Worm (Caenorhabditis elegans): ENCODE measurements around the gene aat-1.
"Not testable (repeated sequence)": the region's sequence is repeated elsewhere in the genome, so short reads cannot be mapped to it uniquely, and the experiment has no call there.

Gene aat-1

DNA sequence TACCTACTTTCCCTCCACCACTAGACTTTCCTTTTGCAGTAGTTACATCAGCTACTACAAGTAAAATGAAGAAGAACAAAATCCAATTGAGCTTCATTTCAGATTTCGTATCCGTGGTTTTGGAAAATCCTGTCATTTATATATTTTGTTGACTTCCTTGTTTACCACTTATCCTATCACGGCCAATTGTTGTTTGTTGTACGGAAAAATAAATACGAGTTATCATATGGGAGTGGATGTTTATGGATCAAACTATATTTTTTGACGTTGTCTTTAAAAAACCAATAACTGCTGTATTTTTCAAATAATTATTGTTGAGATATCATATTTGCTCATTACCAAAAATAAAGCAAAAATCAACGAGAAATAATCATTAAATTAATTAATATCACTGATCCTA lies 21.8 kb upstream of the aat-1 start, which contains the start of gene W09C2.9:
W09C2.9 (minus strand) TSS at position 101 of the 400 bp plus-strand sequence.
- TF ChIP-seq dao-5 (tag; optimal IDR thresholded peaks at IDR 0.05) (no peak), W03F9.2 (tag; optimal IDR thresholded peaks at IDR 0.05) (no peak), him-1 (tag; optimal IDR thresholded peaks at IDR 0.05) (no peak)

DNA sequence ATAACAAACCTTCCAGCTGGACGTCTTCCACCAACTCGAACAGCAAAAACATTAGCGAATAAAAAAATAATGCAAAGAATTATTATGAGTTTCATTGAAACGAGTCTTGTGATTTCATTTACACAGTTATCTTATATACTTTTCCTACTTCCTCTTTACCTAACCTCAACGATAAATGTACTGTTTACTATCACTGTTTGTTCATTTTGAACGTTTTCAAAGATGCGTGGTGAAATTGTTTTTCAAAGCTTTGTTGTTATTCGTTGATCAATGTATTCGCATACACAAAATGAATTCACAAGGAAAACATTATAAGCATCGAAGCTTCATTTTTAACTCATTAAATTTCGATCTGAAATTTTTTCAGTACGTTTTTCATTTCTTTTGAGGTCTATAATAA lies 20.8 kb upstream of the aat-1 start, which contains the start of gene W09C2.7:
W09C2.7 (minus strand) TSS at position 101 of the 400 bp plus-strand sequence.
- no peak for TF ChIP-seq W03F9.2 (tag; optimal IDR thresholded peaks at IDR 0.05)
- TF ChIP-seq him-1 (tag; optimal IDR thresholded peaks at IDR 0.05): no peak
- TF ChIP-seq dao-5 (tag; optimal IDR thresholded peaks at IDR 0.05): no peak

DNA sequence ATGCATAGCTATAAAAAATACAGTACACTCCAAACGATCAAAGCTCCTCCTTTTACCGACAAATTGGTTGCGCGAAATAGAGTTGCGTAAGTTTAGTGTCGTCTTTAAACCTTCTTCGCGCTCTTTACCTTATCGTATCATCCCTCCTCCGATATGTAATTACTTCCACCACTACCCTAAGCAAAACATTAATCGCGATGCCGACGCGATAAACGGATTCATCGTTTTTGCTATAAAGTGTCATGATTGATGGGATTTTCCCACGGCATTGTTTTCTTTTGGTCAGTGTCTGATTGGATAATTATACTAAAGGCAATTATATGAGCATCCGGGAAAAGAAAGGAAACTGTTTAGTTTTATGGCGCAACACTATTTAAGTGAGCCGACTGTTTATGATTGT lies 17.3 kb upstream of the aat-1 start:
- TF ChIP-seq dao-5 (tag; optimal IDR thresholded peaks at IDR 0.05): no peak
- TF ChIP-seq W03F9.2 (tag; optimal IDR thresholded peaks at IDR 0.05): no peak
- TF ChIP-seq him-1 (tag; optimal IDR thresholded peaks at IDR 0.05): no peak

DNA sequence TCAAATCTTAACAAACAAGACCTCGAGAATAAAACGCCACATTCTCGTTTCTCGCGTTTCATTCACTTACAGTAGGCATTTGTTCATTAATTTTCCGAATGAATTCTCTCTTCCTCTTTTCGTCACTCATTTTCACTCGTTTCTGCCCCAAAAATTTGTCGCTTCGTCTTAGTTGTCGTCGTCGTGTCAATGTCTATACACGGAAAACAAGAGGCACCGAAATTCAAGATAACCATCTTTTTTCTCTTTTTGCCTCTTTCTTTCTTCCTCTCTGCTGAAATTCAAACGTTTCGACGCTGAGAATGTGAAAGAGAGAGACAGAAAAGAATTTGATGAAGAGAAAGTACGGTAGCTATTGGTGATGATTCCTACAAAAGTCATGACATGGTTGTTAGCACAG lies 16.5 kb upstream of the aat-1 start:
- TF ChIP-seq W03F9.2 (tag; optimal IDR thresholded peaks at IDR 0.05) (no peak), dao-5 (tag; optimal IDR thresholded peaks at IDR 0.05) (no peak), him-1 (tag; optimal IDR thresholded peaks at IDR 0.05) (no peak)

DNA sequence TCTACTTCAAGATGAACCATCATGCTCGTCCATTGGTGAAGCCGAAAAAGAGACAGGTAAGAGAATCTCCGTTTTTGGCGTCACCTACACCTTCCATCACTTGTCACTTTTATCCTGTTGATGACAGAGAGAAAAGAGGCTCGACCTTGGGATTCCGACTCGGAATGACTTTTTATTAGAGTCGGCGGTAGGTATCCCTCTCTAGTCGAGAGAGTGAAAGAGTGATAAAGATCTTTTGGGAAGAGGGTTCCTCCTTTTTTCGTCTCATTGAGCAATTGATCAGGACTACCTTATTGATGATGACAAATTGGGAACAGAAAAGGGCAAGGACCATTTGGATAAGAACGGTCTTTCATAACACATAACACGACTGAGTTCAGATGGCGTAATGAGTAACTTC lies 15.9 kb upstream of the aat-1 start:
- TF ChIP-seq W03F9.2 (tag; optimal IDR thresholded peaks at IDR 0.05) (no peak), him-1 (tag; optimal IDR thresholded peaks at IDR 0.05) (no peak), dao-5 (tag; optimal IDR thresholded peaks at IDR 0.05) (no peak)

DNA sequence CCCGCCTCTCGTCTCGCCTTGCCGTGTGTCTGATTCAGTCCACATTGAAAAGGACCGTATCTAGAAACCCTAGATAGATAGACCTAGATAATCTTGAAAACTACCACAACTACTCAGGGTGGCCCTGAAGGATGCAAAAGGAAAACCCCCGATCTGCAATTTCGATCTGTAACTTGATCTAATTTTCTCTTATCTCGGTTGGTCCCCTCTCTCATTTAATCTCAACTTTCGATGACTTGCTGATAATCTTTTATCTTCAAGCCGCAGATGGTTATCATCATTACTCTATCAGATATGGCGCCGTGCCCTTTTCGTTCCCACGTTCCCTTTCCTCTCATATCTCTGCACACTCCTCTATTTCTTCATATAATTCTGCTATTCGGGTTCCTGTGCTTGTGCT lies 14.0 kb upstream of the aat-1 start:
- TF ChIP-seq him-1 (tag; optimal IDR thresholded peaks at IDR 0.05) (no peak), W03F9.2 (tag; optimal IDR thresholded peaks at IDR 0.05) (no peak), dao-5 (tag; optimal IDR thresholded peaks at IDR 0.05) (no peak)

DNA sequence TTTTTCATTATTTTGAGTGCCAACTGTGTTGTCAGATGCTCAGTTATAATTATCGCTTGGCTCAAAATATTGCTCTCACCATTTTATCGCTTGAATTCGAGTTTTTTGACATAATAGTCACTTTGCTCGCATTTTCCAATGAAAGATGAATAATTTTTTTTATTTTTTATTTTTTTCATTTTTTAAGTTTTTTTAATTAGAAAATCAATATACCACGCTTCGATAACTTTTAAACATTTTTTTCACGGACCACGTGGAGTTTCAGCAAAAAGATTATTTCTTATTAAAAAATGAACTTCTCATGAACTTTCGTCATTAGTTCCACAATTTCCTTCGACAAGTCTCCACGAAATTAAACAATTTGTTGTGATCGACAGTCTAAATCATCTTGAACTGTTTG lies 13.2 kb upstream of the aat-1 start, which contains the start of gene elt-1:
elt-1 (plus strand) TSS at position 301 of the 400 bp plus-strand sequence.
- TF ChIP-seq W03F9.2 (tag; optimal IDR thresholded peaks at IDR 0.05) (no peak), him-1 (tag; optimal IDR thresholded peaks at IDR 0.05) (no peak), dao-5 (tag; optimal IDR thresholded peaks at IDR 0.05) (no peak)

DNA sequence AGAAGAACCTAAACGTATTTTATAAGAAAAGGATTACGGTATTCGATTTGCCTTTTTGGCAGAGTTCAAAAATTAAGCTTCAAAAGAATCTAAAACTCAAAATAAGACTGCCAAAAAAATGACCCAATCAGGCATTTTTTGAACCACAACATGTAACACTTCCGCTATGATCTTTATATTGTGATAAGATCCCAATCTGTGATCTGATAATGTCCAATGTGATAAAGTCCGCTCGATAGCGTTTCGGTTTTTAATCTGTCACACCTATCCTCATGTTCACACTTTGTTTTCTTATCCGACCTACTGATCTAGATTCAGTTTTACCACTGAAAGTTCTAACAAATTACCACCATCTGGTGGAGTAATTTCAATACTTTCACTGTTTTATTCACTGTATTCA lies 12.6 kb upstream of the aat-1 start:
- TF ChIP-seq him-1 (tag; optimal IDR thresholded peaks at IDR 0.05): no peak

DNA sequence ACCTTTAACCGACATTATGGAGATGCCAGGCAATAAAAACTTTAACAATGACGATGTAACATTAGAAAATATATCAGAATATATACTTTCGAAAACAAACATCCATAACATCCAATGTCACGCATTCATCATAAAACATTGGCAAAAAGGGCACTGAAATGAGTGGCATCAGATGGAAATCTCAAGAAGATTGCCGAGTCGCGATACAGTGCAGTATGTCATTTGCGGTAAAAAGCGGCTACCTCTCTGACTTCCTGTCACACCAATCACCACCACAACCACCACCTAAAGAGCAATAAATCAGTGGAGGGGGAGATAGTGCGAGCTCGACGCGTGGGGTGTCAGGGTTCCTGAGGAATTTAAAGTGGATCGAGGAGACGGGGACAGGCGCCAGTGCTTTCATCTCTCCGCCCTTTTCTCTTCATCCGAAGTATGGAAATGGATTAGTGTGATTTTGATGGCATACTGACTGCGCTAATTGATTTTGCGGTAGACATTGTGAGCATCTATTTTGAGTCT lies 11.6 kb upstream of the aat-1 start:
- TF ChIP-seq dao-5 (tag; optimal IDR thresholded peaks at IDR 0.05): no peak
- no peak for TF ChIP-seq him-1 (tag; optimal IDR thresholded peaks at IDR 0.05)
- TF ChIP-seq W03F9.2 (tag; optimal IDR thresholded peaks at IDR 0.05): no peak

DNA sequence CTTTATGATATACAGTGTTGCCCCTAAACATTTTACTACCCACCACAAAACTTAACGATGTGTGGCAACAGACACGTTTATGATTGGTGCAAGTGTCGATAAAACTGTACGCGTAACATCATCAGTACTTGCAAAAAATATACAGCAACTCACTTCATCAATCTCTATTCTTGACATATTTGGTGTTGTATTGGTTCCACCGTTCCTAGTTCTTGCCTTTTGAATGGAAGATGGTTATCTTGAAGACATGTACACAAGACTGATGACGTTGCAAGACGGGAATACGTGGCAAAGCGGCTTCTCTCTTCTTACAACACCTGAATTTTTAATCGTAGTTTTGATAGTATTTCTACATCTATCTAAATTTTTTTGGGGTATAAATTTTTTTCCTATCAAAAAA lies 9.4 kb upstream of the aat-1 start:
- TF ChIP-seq W03F9.2 (tag; optimal IDR thresholded peaks at IDR 0.05) (no peak), him-1 (tag; optimal IDR thresholded peaks at IDR 0.05) (no peak), dao-5 (tag; optimal IDR thresholded peaks at IDR 0.05) (no peak)

DNA sequence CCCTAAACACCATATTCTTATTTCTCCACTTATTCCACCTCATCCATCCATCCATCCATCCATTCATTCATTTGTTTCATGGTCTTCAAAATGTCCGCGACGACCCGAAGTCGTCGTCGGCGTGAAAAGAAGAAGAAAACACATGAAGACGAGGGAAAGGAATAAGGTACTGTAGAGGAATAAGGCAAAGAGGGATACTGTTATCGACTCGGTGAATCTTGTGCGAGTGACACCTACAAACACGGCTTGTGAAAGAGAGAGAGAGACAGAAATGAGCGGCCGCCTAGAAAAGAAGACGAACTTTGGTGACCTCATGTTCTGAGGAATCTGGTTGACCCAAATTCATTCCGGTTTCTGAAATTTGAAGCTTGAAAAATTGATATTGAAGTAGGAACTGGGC lies 7.6 kb upstream of the aat-1 start:
- TF ChIP-seq W03F9.2 (tag; optimal IDR thresholded peaks at IDR 0.05) (no peak), dao-5 (tag; optimal IDR thresholded peaks at IDR 0.05) (no peak), him-1 (tag; optimal IDR thresholded peaks at IDR 0.05) (no peak)

DNA sequence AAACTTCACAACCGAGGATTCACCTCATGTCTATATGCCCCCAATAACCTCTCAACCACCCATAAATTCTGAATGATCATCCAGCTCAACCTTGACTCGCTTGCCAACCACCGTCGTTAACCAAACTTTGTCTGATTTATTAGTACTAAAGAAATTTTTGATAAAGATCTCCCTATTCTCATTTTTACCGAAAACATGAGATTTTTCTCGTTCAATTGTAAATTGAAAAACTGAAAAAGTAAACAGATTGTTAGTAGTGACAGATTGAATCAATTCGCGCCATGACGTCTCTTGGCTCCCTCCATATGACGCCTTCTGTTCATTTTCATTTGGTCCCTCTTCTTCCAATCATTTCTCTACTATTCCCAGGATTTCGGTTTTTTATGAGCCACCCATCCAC lies 6.5 kb upstream of the aat-1 start:
- TF ChIP-seq W03F9.2 (tag; optimal IDR thresholded peaks at IDR 0.05): no peak
- no peak for TF ChIP-seq dao-5 (tag; optimal IDR thresholded peaks at IDR 0.05)
- TF ChIP-seq him-1 (tag; optimal IDR thresholded peaks at IDR 0.05): no peak

DNA sequence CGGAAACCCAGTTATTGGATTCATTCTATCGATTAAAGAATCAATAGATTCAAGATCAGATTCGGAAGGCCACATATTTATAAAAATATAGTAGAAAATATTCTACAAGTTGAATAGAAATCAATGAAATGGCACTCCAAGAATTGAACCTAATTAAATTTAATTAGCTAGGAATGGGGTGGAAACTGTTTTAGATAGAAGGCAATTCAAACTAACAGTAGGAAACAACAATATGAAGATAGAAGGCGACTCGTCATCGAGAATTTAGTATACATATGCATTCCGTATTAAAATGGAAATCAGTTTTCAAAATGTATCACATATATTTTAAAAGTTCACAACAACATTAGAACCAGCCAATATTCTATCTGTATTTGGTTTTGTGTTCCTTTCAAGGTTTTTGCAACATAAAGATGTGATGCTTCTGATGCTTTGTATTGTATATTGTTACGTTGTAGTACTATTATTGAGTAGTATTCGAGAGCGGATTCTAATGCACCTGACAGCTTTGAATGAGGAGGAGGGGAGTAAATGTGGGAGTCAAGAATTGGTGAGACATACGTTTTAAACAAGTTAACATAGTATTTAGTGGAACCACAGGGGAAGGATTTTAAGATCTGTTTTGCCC lies 5.6 kb downstream of the aat-1 start, which contains the start of the genes F27C8.3 and F27C8.2:
F27C8.3 (minus strand) TSS at position 101 of the 628 bp plus-strand sequence.
F27C8.2 (plus strand) TSS at position 578 of the 628 bp plus-strand sequence.
- not testable (repeated sequence) for TF ChIP-seq W03F9.2, him-1, dao-5 (tag; optimal IDR thresholded peaks at IDR 0.05)

DNA sequence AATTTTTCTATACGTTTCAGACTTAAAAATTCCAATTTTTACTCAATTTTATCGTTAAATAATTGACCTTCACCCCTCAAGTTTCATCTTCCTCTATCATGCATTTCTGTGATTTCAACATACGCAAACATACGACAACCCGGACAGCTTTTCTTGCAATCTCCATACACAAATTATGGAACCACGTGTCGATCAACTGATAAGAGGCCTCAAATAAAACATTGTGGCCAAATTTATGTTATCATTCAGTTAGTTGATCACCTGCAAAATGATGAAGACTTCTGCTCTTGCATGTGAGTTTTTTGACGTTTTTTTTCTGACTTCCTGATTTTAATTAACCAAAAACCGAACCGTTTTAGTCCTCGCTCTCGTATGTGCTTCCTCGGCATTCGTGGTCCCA lies 8.0 kb downstream of the aat-1 start, which contains the start of gene spp-18:
spp-18 (plus strand) TSS at position 257 of the 400 bp plus-strand sequence.
- no peak for TF ChIP-seq W03F9.2 (tag; optimal IDR thresholded peaks at IDR 0.05)
- TF ChIP-seq dao-5 (tag; optimal IDR thresholded peaks at IDR 0.05): no peak
- no peak for TF ChIP-seq him-1 (tag; optimal IDR thresholded peaks at IDR 0.05)

DNA sequence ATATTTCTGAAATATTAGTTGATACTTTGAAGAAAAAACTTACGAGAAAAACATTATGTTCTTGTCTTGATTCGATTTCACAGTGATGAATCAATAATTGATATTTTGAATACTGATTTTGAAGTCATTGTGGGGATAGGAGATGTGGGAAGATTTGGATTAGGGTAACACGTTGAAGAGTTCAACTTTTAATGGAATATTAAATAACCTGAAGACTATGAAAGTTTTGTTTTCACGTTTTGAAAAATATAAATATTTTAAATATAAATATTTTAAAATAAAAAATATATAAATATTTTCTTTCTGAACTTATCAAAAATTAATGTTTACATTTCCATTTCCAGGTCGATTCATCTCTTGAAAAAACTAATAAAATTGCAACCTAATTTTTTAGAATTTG lies 9.1 kb downstream of the aat-1 start, which contains the start of gene pei-1:
pei-1 (minus strand) TSS at position 101 of the 400 bp plus-strand sequence.
- TF ChIP-seq W03F9.2 (tag; optimal IDR thresholded peaks at IDR 0.05): no peak
- no peak for TF ChIP-seq dao-5 (tag; optimal IDR thresholded peaks at IDR 0.05)
- no peak for TF ChIP-seq him-1 (tag; optimal IDR thresholded peaks at IDR 0.05)
